Worm (Caenorhabditis elegans) whole organism, L4/young adult: ENCODE results near the gene M88.4.
A peak's percentile ranks its signal among the peaks of the same experiment; 100 is the strongest.

Source experiments
- W03F9.2 ChIP-seq: fragments of 150-350 bp; optimal IDR thresholded peaks from 2 replicates; lab custom pipeline; 2014; ENCODE audit warnings: missing biosample characterization, missing genetic modification characterization
- dao-5 ChIP-seq: sonication (generic microtip); optimal IDR thresholded peaks from 2 replicates; lab custom pipeline; 2016; ENCODE audit warnings: missing genotype, missing genetic modification characterization, moderate library complexity, missing compliant biosample characterization
- him-1 ChIP-seq: sonication (generic microtip); optimal IDR thresholded peaks from 2 replicates; lab custom pipeline; 2016; ENCODE audit warnings: missing genotype, missing genetic modification reagents, missing genetic modification characterization, missing compliant biosample characterization

The M88.4 gene

ce11 chrIII:4524071-4524470, 24.8 kb upstream of the M88.4 start:
- TF ChIP-seq dao-5 (tag; lab: Kevin White, UChicago) (no peak), W03F9.2 (tag; lab: Kevin White, UChicago) (no peak), him-1 (tag; lab: Kevin White, UChicago) (no peak)

- no peak for TF ChIP-seq W03F9.2 (tag; lab: Kevin White, UChicago)
- no peak for TF ChIP-seq dao-5 (tag; lab: Kevin White, UChicago)
- TF ChIP-seq him-1 (tag; lab: Kevin White, UChicago): no peak
Observed at ce11 chrIII:4525998-4526397, 22.8 kb upstream of the M88.4 start.

- no peak for TF ChIP-seq W03F9.2 (tag; lab: Kevin White, UChicago)
- TF ChIP-seq him-1 (tag; lab: Kevin White, UChicago): no peak
- no peak for TF ChIP-seq dao-5 (tag; lab: Kevin White, UChicago)
Observed at ce11 chrIII:4530968-4531367, 17.9 kb upstream of the M88.4 start.

ce11 chrIII:4540604-4541003, 8.2 kb upstream of the M88.4 start, which contains the start of gene ugt-62:
Gene ugt-62, minus strand, starts transcription at chrIII:4540623.
- TF ChIP-seq dao-5 (tag; lab: Kevin White, UChicago) (no peak), him-1 (tag; lab: Kevin White, UChicago) (no peak), W03F9.2 (tag; lab: Kevin White, UChicago) (no peak)

- no peak for TF ChIP-seq dao-5 (tag; lab: Kevin White, UChicago)
Observed at ce11 chrIII:4542362-4542931, 6.4 kb upstream of the M88.4 start, which contains the start of the genes mrps-34 and cisd-3.1. Gene mrps-34, minus strand, starts transcription at chrIII:4542452. Gene cisd-3.1, plus strand, starts transcription at chrIII:4542881.

- TF ChIP-seq dao-5 (tag; lab: Kevin White, UChicago) (no peak), him-1 (tag; lab: Kevin White, UChicago) (no peak), W03F9.2 (tag; lab: Kevin White, UChicago) (no peak)
Observed at ce11 chrIII:4544959-4545358, 3.9 kb upstream of the M88.4 start, which contains the start of gene M88.3. Gene M88.3, minus strand, starts transcription at chrIII:4545059.

- no peak for TF ChIP-seq dao-5 (tag; lab: Kevin White, UChicago)
- TF ChIP-seq him-1 (tag; lab: Kevin White, UChicago): peak; percentile 32
- peak; percentile 20 for TF ChIP-seq W03F9.2 (tag; lab: Kevin White, UChicago)
Observed at ce11 chrIII:4551963-4552362, 3.1 kb downstream of the M88.4 start.

ce11 chrIII:4552872-4553271, 4.0 kb downstream of the M88.4 start:
- TF ChIP-seq dao-5 (tag; lab: Kevin White, UChicago): no peak
- no peak for TF ChIP-seq W03F9.2 (tag; lab: Kevin White, UChicago)
- no peak for TF ChIP-seq him-1 (tag; lab: Kevin White, UChicago)

- no peak for TF ChIP-seq him-1 (tag; lab: Kevin White, UChicago)
- no peak for TF ChIP-seq dao-5 (tag; lab: Kevin White, UChicago)
- no peak for TF ChIP-seq W03F9.2 (tag; lab: Kevin White, UChicago)
Observed at ce11 chrIII:4553316-4553715, 4.5 kb downstream of the M88.4 start, which contains the start of gene imph-1. Gene imph-1, plus strand, starts transcription at chrIII:4553616.

ce11 chrIII:4555345-4555744, 6.5 kb downstream of the M88.4 start:
- no peak for TF ChIP-seq W03F9.2 (tag; lab: Kevin White, UChicago)
- TF ChIP-seq him-1 (tag; lab: Kevin White, UChicago): no peak

ce11 chrIII:4560393-4560890, 11.6 kb downstream of the M88.4 start:
- TF ChIP-seq dao-5 (tag; lab: Kevin White, UChicago): no peak
- peak; percentile 7 for TF ChIP-seq him-1 (tag; lab: Kevin White, UChicago)
- peak; percentile 34 for TF ChIP-seq W03F9.2 (tag; lab: Kevin White, UChicago)

ce11 chrIII:4561286-4561685, 12.4 kb downstream of the M88.4 start:
- TF ChIP-seq W03F9.2 (tag; lab: Kevin White, UChicago) (no peak), dao-5 (tag; lab: Kevin White, UChicago) (no peak), him-1 (tag; lab: Kevin White, UChicago) (no peak)

ce11 chrIII:4562070-4562788, 13.4 kb downstream of the M88.4 start, which contains the start of gene pan-1:
Gene pan-1, plus strand, starts transcription at chrIII:4562738.
- TF ChIP-seq W03F9.2 (tag; lab: Kevin White, UChicago) (peak; percentile 43), him-1 (tag; lab: Kevin White, UChicago) (no peak)
